Worm (Caenorhabditis elegans): ENCODE measurements around the gene F43E2.6.
A peak's percentile ranks its signal among the peaks of the same experiment; 100 is the strongest.

F43E2.6 gene

DNA sequence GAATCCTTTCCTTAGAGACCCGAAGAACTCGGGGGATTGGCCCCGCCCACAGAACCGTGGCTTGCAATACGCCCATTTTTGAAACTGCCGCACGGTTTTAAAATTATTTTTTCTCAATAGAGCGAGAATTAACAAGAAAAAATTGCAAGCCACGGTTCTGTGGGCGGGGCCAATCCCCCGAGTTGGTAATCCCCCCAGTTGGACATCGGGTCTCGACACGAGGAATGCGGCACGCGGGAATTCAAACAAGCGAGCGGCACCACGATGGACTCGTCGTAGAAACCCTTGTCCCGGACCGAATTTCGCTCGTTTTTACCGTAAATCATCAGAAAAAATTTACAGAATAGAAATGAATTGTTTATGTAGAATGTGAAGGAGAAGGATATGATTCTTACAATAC, 15.6 kb downstream of the F43E2.6 start (continued):
- no peak for TF ChIP-seq Y75B8A.6 (GFP tag; IDR thresholded peaks at IDR 0.05)
- TF ChIP-seq egl-43 (GFP tag; IDR thresholded peaks at IDR 0.05), result peak; percentile 58; the same call in 1 of the 2 replicates
- TF ChIP-seq pqm-1 (tag; optimal IDR thresholded peaks at IDR 0.05), result no peak
- TF ChIP-seq T26A8.4 (GFP tag; IDR thresholded peaks at IDR 0.05), result no peak
- TF ChIP-seq skn-1 (tag; optimal IDR thresholded peaks at IDR 0.05), result no peak
- TF ChIP-seq set-16 (GFP tag; IDR thresholded peaks at IDR 0.05), result no peak
- TF ChIP-seq ctbp-1 (GFP tag; IDR thresholded peaks at IDR 0.05), result no peak
- no peak for TF ChIP-seq fkh-10 (GFP tag; optimal IDR thresholded peaks at IDR 0.05)
- TF ChIP-seq T20F7.1 (GFP tag; optimal IDR thresholded peaks at IDR 0.05), result no peak
- no peak for TF ChIP-seq ZK546.5 (tag; optimal IDR thresholded peaks at IDR 0.05)
- TF ChIP-seq daf-16 (GFP tag; optimal IDR thresholded peaks at IDR 0.05), result no peak
- no peak for TF ChIP-seq daf-16 (tag; optimal IDR thresholded peaks at IDR 0.05)
- no peak for TF ChIP-seq mxl-2 (GFP tag; conservative IDR thresholded peaks at IDR 0.05)
- no peak for TF ChIP-seq lsy-2 (tag; optimal IDR thresholded peaks at IDR 0.05)
- TF ChIP-seq unc-130 (GFP tag; optimal IDR thresholded peaks at IDR 0.05), result peak; percentile 55

DNA sequence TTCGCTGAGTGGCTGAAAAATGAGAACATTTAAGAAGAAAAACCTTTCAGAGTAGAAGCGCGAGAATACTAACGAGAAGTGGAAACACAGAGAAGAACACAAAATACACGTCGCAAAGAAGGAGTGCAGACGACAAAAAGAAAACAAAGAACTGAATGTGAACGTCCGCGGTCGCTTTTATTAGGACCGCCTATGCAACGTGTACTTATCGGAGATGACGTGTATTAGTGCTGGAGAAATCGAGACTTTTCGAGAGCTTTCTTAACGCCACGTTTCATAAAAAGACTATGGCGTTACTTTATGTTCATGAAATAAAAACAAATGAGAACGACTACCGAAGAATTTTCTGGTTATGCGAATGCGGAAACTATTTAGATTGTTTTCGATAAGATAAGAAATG, 16.2 kb downstream of the F43E2.6 start, which contains the start of gene hsp-4:
TSS of gene hsp-4 (minus strand) at position 139 of the 400 bp plus-strand sequence.
- peak in 1 of 2 experiments; percentile 27 for TF ChIP-seq mdl-1 (tag; optimal IDR thresholded peaks at IDR 0.05)
- peak; percentile 7 for TF ChIP-seq dve-1 (tag; optimal IDR thresholded peaks at IDR 0.05; ENCODE audit: insufficient read depth)
- TF ChIP-seq F26F4.8 (GFP tag; conservative IDR thresholded peaks at IDR 0.05), result no peak
- TF ChIP-seq attf-4 (tag; optimal IDR thresholded peaks at IDR 0.05), result no peak
- no peak for TF ChIP-seq T20F7.1 (GFP tag; optimal IDR thresholded peaks at IDR 0.05)
- TF ChIP-seq gei-8 (GFP tag; optimal IDR thresholded peaks at IDR 0.05), result no peak
- TF ChIP-seq lsy-2 (tag; optimal IDR thresholded peaks at IDR 0.05), result peak in 1 of 2 experiments; percentile 45
- TF ChIP-seq tag-97 (GFP tag; IDR thresholded peaks at IDR 0.05), result no peak
- TF ChIP-seq daf-16 (GFP tag; optimal IDR thresholded peaks at IDR 0.05), result no peak
- TF ChIP-seq daf-16 (tag; optimal IDR thresholded peaks at IDR 0.05), result peak; percentile 20
- TF ChIP-seq nhr-28 (tag; optimal IDR thresholded peaks at IDR 0.05), result peak; percentile 23
- no peak for TF ChIP-seq ztf-7 (tag; optimal IDR thresholded peaks at IDR 0.05)
- peak; percentile 25 for TF ChIP-seq mep-1 (tag; optimal IDR thresholded peaks at IDR 0.05)
- TF ChIP-seq hlh-11 (tag; optimal IDR thresholded peaks at IDR 0.05), result peak; percentile 41
- TF ChIP-seq aha-1 (tag), result peak; percentile 60
- TF ChIP-seq egl-27 (tag; optimal IDR thresholded peaks at IDR 0.05), result no peak
- TF ChIP-seq nhr-48 (tag; optimal IDR thresholded peaks at IDR 0.05), result peak; percentile 31

ce11 chrII:7348063-7348462, 20.6 kb downstream of the F43E2.6 start:
- TF ChIP-seq ces-1 (GFP tag; optimal IDR thresholded peaks at IDR 0.05), result no peak
- 0 out of 2 replicates have a peak, but pooled peaks have one; percentile 26 for TF ChIP-seq T26A8.4 (GFP tag; IDR thresholded peaks at IDR 0.05)
- no peak for TF ChIP-seq hif-1 (tag; optimal IDR thresholded peaks at IDR 0.05)
- TF ChIP-seq daf-19 (GFP tag; conservative IDR thresholded peaks at IDR 0.05), result no peak
- no peak for TF ChIP-seq spr-1 (tag; optimal IDR thresholded peaks at IDR 0.05)
- TF ChIP-seq set-16 (GFP tag; IDR thresholded peaks at IDR 0.05), result no peak
- no peak for TF ChIP-seq nhr-41 (GFP tag; IDR thresholded peaks at IDR 0.05)
- no peak for TF ChIP-seq attf-4 (tag; optimal IDR thresholded peaks at IDR 0.05)
- no peak for TF ChIP-seq nhr-11 (tag; optimal IDR thresholded peaks at IDR 0.05)
- TF ChIP-seq mxl-3 (GFP tag; optimal IDR thresholded peaks at IDR 0.05), result no peak
- no peak for TF ChIP-seq ztf-11 (tag; optimal IDR thresholded peaks at IDR 0.05)
- TF ChIP-seq ZK546.5 (tag; optimal IDR thresholded peaks at IDR 0.05), result no peak
- no peak for TF ChIP-seq zag-1 (tag; optimal IDR thresholded peaks at IDR 0.05)
- TF ChIP-seq daf-12 (tag; optimal IDR thresholded peaks at IDR 0.05), result no peak
- TF ChIP-seq hlh-11 (tag; optimal IDR thresholded peaks at IDR 0.05), result no peak
- no peak for TF ChIP-seq dmd-6 (GFP tag; IDR thresholded peaks at IDR 0.05)
- no peak for TF ChIP-seq sdz-12 (GFP tag; optimal IDR thresholded peaks at IDR 0.05)
- TF ChIP-seq lim-7 (GFP tag; IDR thresholded peaks at IDR 0.05), result no peak
- TF ChIP-seq duxl-1 (tag; optimal IDR thresholded peaks at IDR 0.05; ENCODE audit: poor library complexity), result peak; percentile 38
- peak; percentile 71 for TF ChIP-seq aha-1 (tag)
- no peak for TF ChIP-seq aly-2 (tag; optimal IDR thresholded peaks at IDR 0.05)
- TF ChIP-seq dve-1 (tag; optimal IDR thresholded peaks at IDR 0.05; ENCODE audit: insufficient read depth), result no peak
- TF ChIP-seq mes-2 (tag; optimal IDR thresholded peaks at IDR 0.05; ENCODE audit: poor library complexity, severe bottlenecking), result no peak
- peak in 1 of 2 experiments; percentile 25 for TF ChIP-seq unc-62 (GFP tag; optimal IDR thresholded peaks at IDR 0.05 in 1 of 2)
- no peak for TF ChIP-seq unc-62 (tag; optimal IDR thresholded peaks at IDR 0.05)
- no peak for TF ChIP-seq unc-39 (tag; optimal IDR thresholded peaks at IDR 0.05)
- TF ChIP-seq ztf-7 (tag; optimal IDR thresholded peaks at IDR 0.05), result no peak
- no peak for TF ChIP-seq fkh-10 (GFP tag; optimal IDR thresholded peaks at IDR 0.05)
- no peak for TF ChIP-seq saeg-2 (GFP tag; IDR thresholded peaks at IDR 0.05)
